Worm (Caenorhabditis elegans) whole organism, early embryonic: ENCODE data around the gene cec-5.

ENCODE experiments used
- B0310.2 ChIP-seq: sonication (generic microtip); optimal IDR thresholded peaks from 2 replicates; lab custom pipeline; 2016; ENCODE audit warnings: mild to moderate bottlenecking, missing genetic modification characterization, missing compliant biosample characterization
- F13C5.2 ChIP-seq: sonication (generic microtip); optimal IDR thresholded peaks from 2 replicates; lab custom pipeline; 2017; ENCODE audit warnings: mild to moderate bottlenecking, missing genetic modification characterization, inconsistent platforms, missing compliant biosample characterization
- ama-1 ChIP-seq: fragments of 150-350 bp; optimal IDR thresholded peaks from 2 replicates; lab custom pipeline; 2014
- ceh-36 ChIP-seq: sonication (generic microtip); optimal IDR thresholded peaks from 2 replicates; lab custom pipeline; 2016; ENCODE audit warnings: missing genetic modification characterization, inconsistent platforms, missing compliant biosample characterization
- ets-7 ChIP-seq: sonication (generic microtip); optimal IDR thresholded peaks from 2 replicates; lab custom pipeline; 2016; ENCODE audit warnings: missing genotype, missing genetic modification characterization, missing compliant biosample characterization
- flt-1 ChIP-seq: fragments of 200-800 bp; sonication (Bioruptor generic); IDR thresholded peaks from 2 replicates; pipeline ENCODE4 v1.3.6; 2022; ENCODE audit warnings: missing genetic modification characterization, missing compliant biosample characterization
- hmbx-1 ChIP-seq: sonication (generic microtip); optimal IDR thresholded peaks from 2 replicates; lab custom pipeline; 2016; ENCODE audit warnings: mild to moderate bottlenecking, missing genetic modification characterization, missing compliant biosample characterization
- pes-1 ChIP-seq: fragments of 200-800 bp; sonication (Bioruptor generic); IDR thresholded peaks from 2 replicates; pipeline ENCODE4 v1.3.6; 2022; ENCODE audit warnings: missing genetic modification reagents, missing genetic modification characterization, missing compliant biosample characterization
- scrt-1 ChIP-seq: fragments of 200-800 bp; sonication (Bioruptor generic); IDR thresholded peaks from 2 replicates; pipeline ENCODE4 v1.3.6; 2022; ENCODE audit warnings: missing genetic modification characterization, missing compliant biosample characterization
- sea-1 ChIP-seq: fragments of 200-800 bp; sonication (Bioruptor generic); conservative IDR thresholded peaks from 2 replicates; pipeline ENCODE4 v1.3.6; 2022; ENCODE audit warnings: missing genetic modification characterization, missing compliant biosample characterization
- tra-4 ChIP-seq: sonication (generic microtip); optimal IDR thresholded peaks from 2 replicates; lab custom pipeline; 2017; ENCODE audit warnings: missing genetic modification characterization, missing compliant biosample characterization

DNA sequence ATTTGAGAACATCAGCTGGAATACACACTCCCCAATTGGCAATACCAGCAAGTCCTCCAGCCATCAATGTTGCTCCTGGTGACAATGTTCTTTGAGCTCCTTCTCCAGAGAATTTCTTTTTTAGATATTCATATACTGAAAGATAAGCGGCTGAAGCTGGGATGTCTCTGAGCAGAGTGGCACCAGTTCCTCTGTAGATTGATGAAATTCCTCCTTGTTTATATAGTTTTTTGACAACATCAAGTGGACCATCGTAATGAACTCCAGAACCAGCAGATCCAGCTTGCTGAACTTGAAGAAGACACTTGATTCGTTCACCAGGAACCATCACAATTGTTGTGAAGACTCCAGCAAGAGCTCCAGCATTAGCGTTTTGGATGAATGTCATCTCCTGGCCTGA is 27.8 kb downstream of the cec-5 start:
- TF ChIP-seq B0310.2 (tag; lab: Kevin White, UChicago) (no peak), flt-1 (GFP tag; lab: Robert Waterston, UW) (no peak), pes-1 (no peak), scrt-1 (no peak), ama-1 (lab: Kevin White, UChicago) (no peak), F13C5.2 (tag; lab: Kevin White, UChicago) (no peak), tra-4 (tag; lab: Kevin White, UChicago) (no peak), ceh-36 (tag; lab: Kevin White, UChicago) (no peak), ets-7 (tag; lab: Kevin White, UChicago) (no peak), hmbx-1 (tag; lab: Kevin White, UChicago) (no peak), sea-1 (GFP tag; lab: Robert Waterston, UW) (no peak)
